ENCODE assay signal across 2 worm cellular contexts in genomic region chrV:14833219-14833618, ce11.
TF ChIP-seq lines count a peak whose summit lies in the region.

No protein-coding gene starts in this region.

TF ChIP-seq in whole organism, L1 larva, 84 proteins besides CTCF, POLR2A, EP300 and RAD21 (continued from another document):
- TF ChIP-seq pag-3 (tag; optimal IDR thresholded peaks at IDR 0.05; lab: Kevin White, UChicago; ENCODE audit: borderline replicate concordance, insufficient read depth) (no peak), dpl-1 (GFP tag; optimal IDR thresholded peaks at IDR 0.05; lab: Kevin White, UChicago) (peak in 1 of 3 experiments; percentile 11), fkh-8 (tag; optimal IDR thresholded peaks at IDR 0.05; lab: Kevin White, UChicago) (peak; percentile 34), lin-15B (tag; optimal IDR thresholded peaks at IDR 0.05; lab: Kevin White, UChicago) (no peak), nhr-85 (tag; lab: Kevin White, UChicago) (no peak), blmp-1 (tag; optimal IDR thresholded peaks at IDR 0.05; lab: Kevin White, UChicago) (no peak), isw-1 (GFP tag; IDR thresholded peaks at IDR 0.05; lab: Robert Waterston, UW) (peak; percentile 39; the same call in 1 of the 2 replicates), egl-13 (tag; optimal IDR thresholded peaks at IDR 0.05; lab: Kevin White, UChicago) (no peak), unc-86 (tag; optimal IDR thresholded peaks at IDR 0.05; lab: Kevin White, UChicago) (peak; percentile 59), elt-3 (tag; optimal IDR thresholded peaks at IDR 0.05; lab: Kevin White, UChicago) (no peak), mep-1 (tag; optimal IDR thresholded peaks at IDR 0.05; lab: Kevin White, UChicago) (no peak), lin-14 (GFP tag; optimal IDR thresholded peaks at IDR 0.05; lab: Kevin White, UChicago) (peak; percentile 88), snpc-4 (tag; optimal IDR thresholded peaks at IDR 0.05; lab: Kevin White, UChicago) (no peak), nhr-19 (GFP tag; conservative IDR thresholded peaks at IDR 0.05; lab: Robert Waterston, UW) (no peak), ceh-63 (GFP tag; optimal IDR thresholded peaks at IDR 0.05; lab: Kevin White, UChicago) (no peak), nhr-11 (tag; optimal IDR thresholded peaks at IDR 0.05; lab: Kevin White, UChicago) (no peak), nhr-47 (tag; optimal IDR thresholded peaks at IDR 0.05; lab: Kevin White, UChicago) (peak; percentile 26), tbx-2 (tag; optimal IDR thresholded peaks at IDR 0.05; lab: Kevin White, UChicago) (peak; percentile 53), mef-2 (tag; optimal IDR thresholded peaks at IDR 0.05; lab: Kevin White, UChicago) (no peak), aly-2 (tag; optimal IDR thresholded peaks at IDR 0.05; lab: Kevin White, UChicago) (no peak), snu-23 (GFP tag; optimal IDR thresholded peaks at IDR 0.05; lab: Kevin White, UChicago) (peak; percentile 21), ztf-11 (tag; optimal IDR thresholded peaks at IDR 0.05; lab: Kevin White, UChicago) (peak in 1 of 2 experiments; percentile 5), nhr-77 (tag; optimal IDR thresholded peaks at IDR 0.05; lab: Kevin White, UChicago) (no peak), C16A3.4 (tag; optimal IDR thresholded peaks at IDR 0.05; lab: Kevin White, UChicago) (no peak), egl-27 (tag; optimal IDR thresholded peaks at IDR 0.05; lab: Kevin White, UChicago) (no peak), ceh-88 (GFP tag; IDR thresholded peaks at IDR 0.05; lab: Robert Waterston, UW) (no peak), aha-1 (tag; optimal IDR thresholded peaks at IDR 0.05; lab: Kevin White, UChicago) (no peak)

TF ChIP-seq in whole organism, L3 larva, 47 proteins besides CTCF, POLR2A, EP300 and RAD21 (continued from another document):
- TF ChIP-seq nhr-11 (tag; optimal IDR thresholded peaks at IDR 0.05; lab: Kevin White, UChicago) (no peak), lin-15B (tag; optimal IDR thresholded peaks at IDR 0.05; lab: Kevin White, UChicago) (no peak), ceh-16 (tag; optimal IDR thresholded peaks at IDR 0.05; lab: Kevin White, UChicago) (no peak)
TF ChIP-seq in whole organism, L3 larva: peak in this region for 4.
